Fruit fly (Drosophila melanogaster) whole organism, wandering third instar larva: ENCODE data around the gene Usp12-46.

Experiments used
- Hr78 ChIP-seq: fragments of >200 bp; optimal IDR thresholded peaks from 2 replicates; lab custom pipeline; 2017; ENCODE audit warnings: missing biosample characterization, missing genetic modification characterization
- Jra ChIP-seq: sonication (Bioruptor generic); optimal IDR thresholded peaks from 2 replicates; lab custom pipeline; 2016; ENCODE audit warnings: missing biosample characterization, missing genetic modification characterization
- Myc ChIP-seq: fragments of >200 bp; optimal IDR thresholded peaks from 2 replicates; lab custom pipeline; 2017
- N ChIP-seq: fragments of >200 bp; optimal IDR thresholded peaks from 2 replicates; lab custom pipeline; 2018; ENCODE audit warnings: missing biosample characterization, missing external identifiers, missing genetic modification characterization
- dl ChIP-seq, 2 experiments: fragments of 175-275, 200-275 bp in 1 of 2; fragments of 200-275 bp in 1 of 2; sonication (Bioruptor generic); optimal IDR thresholded peaks; lab custom pipeline; 2018; ENCODE audit warnings: mild to moderate bottlenecking in 2 of 2, missing biosample characterization in 2 of 2, missing genetic modification characterization in 2 of 2, moderate library complexity in 2 of 2; ENCODE audit not compliant: partially characterized antibody in 2 of 2, insufficient read depth in 1 of 2
- dmrt93B ChIP-seq: fragments of 200-800 bp; sonication (Bioruptor generic); optimal IDR thresholded peaks from 2 replicates; lab custom pipeline; 2018; ENCODE audit warnings: missing biosample characterization, mild to moderate bottlenecking, missing genetic modification characterization
- h ChIP-seq: fragments of 200-800 bp; sonication (Bioruptor generic); optimal IDR thresholded peaks from 3 replicates; lab custom pipeline; 2016; ENCODE audit warnings: missing biosample characterization, mild to moderate bottlenecking, missing genetic modification characterization
- lola ChIP-seq: fragments of >200 bp; optimal IDR thresholded peaks from 2 replicates; lab custom pipeline; 2017; ENCODE audit warnings: missing biosample characterization, missing genetic modification characterization
- pan ChIP-seq: fragments of >200 bp; optimal IDR thresholded peaks from 2 replicates; lab custom pipeline; 2017
- woc ChIP-seq: sonication (Bioruptor generic); optimal IDR thresholded peaks from 2 replicates; lab custom pipeline; 2016; ENCODE audit warnings: missing biosample characterization, mild to moderate bottlenecking, missing genetic modification characterization

DNA sequence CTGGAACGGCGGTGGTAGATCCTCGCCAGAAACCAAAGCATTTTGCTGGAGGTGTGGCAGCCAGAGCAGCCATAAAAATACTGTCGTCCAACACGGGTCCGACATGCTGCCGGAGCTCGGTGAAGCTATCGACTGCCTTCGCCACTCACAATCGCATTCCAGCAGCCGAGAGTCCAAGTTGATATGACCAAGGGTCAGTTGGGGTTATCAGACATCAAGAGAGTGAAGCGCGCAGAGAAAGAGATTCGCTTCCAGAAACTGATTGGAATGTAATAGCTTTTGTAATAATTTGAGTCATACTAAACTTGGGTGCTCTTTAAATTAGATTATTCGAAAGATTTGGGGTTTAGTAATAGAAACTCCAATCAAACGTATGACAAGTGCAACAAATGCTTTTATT lies 12.9 kb downstream of the Usp12-46 start, which contains the start of gene Nepl14:
- TF ChIP-seq Hr78 (GFP tag; lab: Kevin White, UChicago), result no peak
- TF ChIP-seq pan (lab: Kevin White, UChicago), result no peak
- no peak for TF ChIP-seq h (GFP tag; lab: Kevin White, UChicago)
- no peak for TF ChIP-seq lola
- no peak for TF ChIP-seq Jra (GFP tag; lab: Kevin White, UChicago)
- TF ChIP-seq Myc (lab: Kevin White, UChicago), result no peak
- no peak for TF ChIP-seq N
- no peak for TF ChIP-seq dl (GFP tag; optimal IDR thresholded peaks at IDR 0.05; lab: Kevin White, UChicago; ENCODE audit: insufficient read depth in 1 of 2, partially characterized antibody in 2 of 2)
- TF ChIP-seq woc, result no peak
- TF ChIP-seq dmrt93B, result no peak
